Fruit fly (Drosophila melanogaster): ENCODE results near the gene prd1.

dm6 chr3R:11812881-11813466, 26.2 kb upstream of the prd1 start, which contains the start of gene ClC-a:
- TF ChIP-seq CG32121 (GFP tag; IDR thresholded peaks at IDR 0.05) (0 out of 2 replicates have a peak, but pooled peaks have one; percentile 24), CG10348 (GFP tag; IDR thresholded peaks at IDR 0.05) (no peak), CG12605 (GFP tag; IDR thresholded peaks at IDR 0.05) (no peak), CG4496 (GFP tag; IDR thresholded peaks at IDR 0.05) (no peak), gl (tag; optimal IDR thresholded peaks at IDR 0.05) (no peak), CG15710 (tag; optimal IDR thresholded peaks at IDR 0.05) (no peak), CG13204 (GFP tag; optimal IDR thresholded peaks at IDR 0.05) (peak; percentile 87), fd96Ca (GFP tag; IDR thresholded peaks at IDR 0.05) (no peak), Pif1B (GFP tag; optimal IDR thresholded peaks at IDR 0.05) (no peak)
